Worm (Caenorhabditis elegans) whole organism, young adult: ENCODE measurements around the gene cng-3.

Experiments
- B0035.1 ChIP-seq: sonication (generic microtip); optimal IDR thresholded peaks from 2 replicates; lab custom pipeline; 2016; ENCODE audit warnings: missing genetic modification characterization, mild to moderate bottlenecking, missing compliant biosample characterization, missing genotype, missing genetic modification reagents
- B0261.1 ChIP-seq: sonication (generic microtip); optimal IDR thresholded peaks from 2 replicates; lab custom pipeline; 2016; ENCODE audit warnings: mild to moderate bottlenecking, missing genetic modification characterization, moderate library complexity, missing compliant biosample characterization
- B0336.3 ChIP-seq: fragments of 200-800 bp; sonication (Bioruptor generic); IDR thresholded peaks from 2 replicates; pipeline ENCODE4 v1.3.6; 2022; ENCODE audit warnings: missing genetic modification characterization, missing compliant biosample characterization
- C17E4.6 ChIP-seq: fragments of 200-800 bp; sonication (Bioruptor generic); IDR thresholded peaks from 2 replicates; pipeline ENCODE4 v1.3.6; 2022; ENCODE audit warnings: missing genetic modification reagents, missing genetic modification characterization, missing compliant biosample characterization
- F22D6.2 ChIP-seq: sonication (generic microtip); optimal IDR thresholded peaks from 2 replicates; lab custom pipeline; 2016; ENCODE audit warnings: mild to moderate bottlenecking, missing genetic modification characterization, missing compliant biosample characterization
- F33H1.4 ChIP-seq: fragments of 200-800 bp; sonication (Bioruptor generic); IDR thresholded peaks from 2 replicates; pipeline ENCODE4 v1.3.6; 2022; ENCODE audit warnings: missing genetic modification reagents, missing genetic modification characterization, missing compliant biosample characterization
- F49E8.2 ChIP-seq: sonication (generic microtip); optimal IDR thresholded peaks from 3 replicates; lab custom pipeline; 2017; ENCODE audit warnings: missing genetic modification characterization, mild to moderate bottlenecking, missing compliant biosample characterization, antibody characterized with exemption, moderate library complexity; ENCODE audit not compliant: insufficient read depth
- F52B5.7 ChIP-seq: sonication (generic microtip); optimal IDR thresholded peaks from 2 replicates; lab custom pipeline; 2016; ENCODE audit warnings: mild to moderate bottlenecking, missing genetic modification characterization, missing compliant biosample characterization
- K11D2.4 ChIP-seq: fragments of 200-800 bp; sonication (Bioruptor generic); IDR thresholded peaks from 2 replicates; pipeline ENCODE4 v1.3.6; 2022; ENCODE audit warnings: missing genetic modification reagents, missing genetic modification characterization, missing compliant biosample characterization
- K12H6.12 ChIP-seq: fragments of 200-800 bp; sonication (Bioruptor generic); optimal IDR thresholded peaks from 2 replicates; lab custom pipeline; 2018; ENCODE audit warnings: mild to moderate bottlenecking, missing genetic modification characterization, missing compliant biosample characterization
- Y56A3A.18 ChIP-seq: fragments of 200-800 bp; sonication (Bioruptor generic); IDR thresholded peaks from 2 replicates; pipeline ENCODE4 v1.3.6; 2022; ENCODE audit warnings: missing genetic modification reagents, missing genetic modification characterization, missing compliant biosample characterization
- Y95B8A.8 ChIP-seq: fragments of 200-800 bp; sonication (Bioruptor generic); IDR thresholded peaks from 2 replicates; pipeline ENCODE4 v1.3.6; 2022; ENCODE audit warnings: missing genetic modification reagents, missing genetic modification characterization, missing compliant biosample characterization
- ZK185.1 ChIP-seq: sonication (generic microtip); optimal IDR thresholded peaks from 2 replicates; lab custom pipeline; 2016; ENCODE audit warnings: mild to moderate bottlenecking, missing genetic modification characterization, missing compliant biosample characterization; ENCODE audit not compliant: poor library complexity, severe bottlenecking
- ama-1 ChIP-seq, 3 experiments: fragments of 150-350 bp in 1 of 3; sonication (generic microtip) in 2 of 3; optimal IDR thresholded peaks; 2 replicates each; lab custom pipeline; 2014 to 2018; ENCODE audit warnings: missing biosample characterization in 2 of 3, missing genetic modification characterization in 2 of 3, missing genetic modification reagents in 2 of 3
- aptf-2 ChIP-seq: fragments of 200-800 bp; sonication (Bioruptor generic); conservative IDR thresholded peaks from 2 replicates; pipeline ENCODE4 v1.3.6; 2022; ENCODE audit warnings: missing genetic modification reagents, missing genetic modification characterization, missing compliant biosample characterization
- atf-7 ChIP-seq: sonication (generic microtip); optimal IDR thresholded peaks from 2 replicates; lab custom pipeline; 2017; ENCODE audit warnings: mild to moderate bottlenecking, missing genetic modification characterization, missing compliant biosample characterization
- attf-5 ChIP-seq: fragments of 200-800 bp; sonication (Bioruptor generic); optimal IDR thresholded peaks from 2 replicates; lab custom pipeline; 2018; ENCODE audit warnings: mild to moderate bottlenecking, missing genetic modification characterization, missing compliant biosample characterization
- ccch-3 ChIP-seq: fragments of 200-800 bp; sonication (Bioruptor generic); optimal IDR thresholded peaks from 2 replicates; lab custom pipeline; 2018; ENCODE audit warnings: mild to moderate bottlenecking, missing genetic modification characterization, missing compliant biosample characterization
- cebp-1 ChIP-seq, 2 experiments: fragments of 200-800 bp in 1 of 2; sonication (Bioruptor generic) in 1 of 2; sonication (generic microtip) in 1 of 2; IDR thresholded peaks in 1 of 2; optimal IDR thresholded peaks in 1 of 2; 2 replicates each; pipeline versions ENCODE4 v1.3.6 to Lab custom; 2017 to 2022; ENCODE audit warnings: missing compliant biosample characterization in 2 of 2, missing genetic modification characterization in 2 of 2, mild to moderate bottlenecking in 1 of 2, missing genetic modification reagents in 1 of 2, moderate library complexity in 1 of 2
- ceh-100 ChIP-seq: fragments of 200-800 bp; sonication (Bioruptor generic); IDR thresholded peaks from 2 replicates; pipeline ENCODE4 v1.3.6; 2022; ENCODE audit warnings: missing genetic modification reagents, missing genetic modification characterization, missing compliant biosample characterization
- ceh-40 ChIP-seq: fragments of 200-800 bp; sonication (Bioruptor generic); IDR thresholded peaks from 2 replicates; pipeline ENCODE4 v1.3.6; 2022; ENCODE audit warnings: missing genetic modification characterization, missing compliant biosample characterization
- die-1 ChIP-seq: sonication (generic microtip); optimal IDR thresholded peaks from 2 replicates; lab custom pipeline; 2016; ENCODE audit warnings: missing genotype, mild to moderate bottlenecking, missing genetic modification characterization, missing compliant biosample characterization
- fkh-3 ChIP-seq: sonication (generic microtip); optimal IDR thresholded peaks from 2 replicates; lab custom pipeline; 2016; ENCODE audit warnings: mild to moderate bottlenecking, missing genetic modification characterization, missing compliant biosample characterization
- him-1 ChIP-seq: sonication (generic microtip); optimal IDR thresholded peaks from 2 replicates; lab custom pipeline; 2016; ENCODE audit warnings: missing genotype, missing genetic modification reagents, missing genetic modification characterization, missing compliant biosample characterization
- hlh-26 ChIP-seq: fragments of 200-800 bp; sonication (Bioruptor generic); conservative IDR thresholded peaks from 2 replicates; pipeline ENCODE4 v1.3.6; 2022; ENCODE audit warnings: missing genetic modification reagents, missing genetic modification characterization, missing compliant biosample characterization
- hmg-20 ChIP-seq: fragments of 200-800 bp; sonication (Bioruptor generic); IDR thresholded peaks from 2 replicates; pipeline ENCODE4 v1.3.6; 2022; ENCODE audit warnings: missing genetic modification reagents, missing genetic modification characterization, missing compliant biosample characterization
- hrde-1 ChIP-seq: sonication (generic microtip); optimal IDR thresholded peaks from 2 replicates; lab custom pipeline; 2016; ENCODE audit warnings: missing genetic modification characterization, mild to moderate bottlenecking, missing compliant biosample characterization, moderate library complexity, missing genotype, missing genetic modification reagents, borderline replicate concordance
- let-607 ChIP-seq, 2 experiments: fragments of 200-800 bp in 1 of 2; sonication (Bioruptor generic) in 1 of 2; sonication (generic microtip) in 1 of 2; optimal IDR thresholded peaks; 2 replicates each; lab custom pipeline; 2016 to 2018; ENCODE audit warnings: mild to moderate bottlenecking in 2 of 2, missing compliant biosample characterization in 2 of 2, missing genetic modification characterization in 2 of 2, moderate library complexity in 2 of 2, missing genotype in 1 of 2
- lin-26 ChIP-seq: fragments of 200-800 bp; sonication (Bioruptor generic); IDR thresholded peaks from 2 replicates; pipeline ENCODE4 v1.3.6; 2022; ENCODE audit warnings: missing genetic modification reagents, missing genetic modification characterization, missing compliant biosample characterization
- lin-35 ChIP-seq, 3 experiments: fragments of 150-350 bp in 2 of 3; sonication (generic microtip) in 1 of 3; optimal IDR thresholded peaks; 2 replicates each; lab custom pipeline; 2014 to 2018; ENCODE audit warnings: missing biosample characterization in 3 of 3, missing genetic modification characterization in 3 of 3, missing genetic modification reagents in 3 of 3
- lin-40 ChIP-seq: sonication (generic microtip); optimal IDR thresholded peaks from 2 replicates; lab custom pipeline; 2016; ENCODE audit warnings: missing genetic modification characterization, mild to moderate bottlenecking, missing compliant biosample characterization, missing genotype, missing genetic modification reagents
- lin-54 ChIP-seq: fragments of 200-800 bp; sonication (Bioruptor generic); optimal IDR thresholded peaks from 2 replicates; lab custom pipeline; 2018; ENCODE audit warnings: mild to moderate bottlenecking, missing genetic modification characterization, missing compliant biosample characterization
- lsl-1 ChIP-seq: fragments of 200-800 bp; sonication (Bioruptor generic); optimal IDR thresholded peaks from 2 replicates; lab custom pipeline; 2018; ENCODE audit warnings: mild to moderate bottlenecking, missing genetic modification characterization, moderate library complexity, missing compliant biosample characterization
- mxl-1 ChIP-seq: sonication (generic microtip); optimal IDR thresholded peaks from 2 replicates; lab custom pipeline; 2016; ENCODE audit warnings: missing genetic modification characterization, missing compliant biosample characterization
- nfya-2 ChIP-seq: fragments of 200-800 bp; sonication (Bioruptor generic); IDR thresholded peaks from 2 replicates; pipeline ENCODE4 v1.3.6; 2022; ENCODE audit warnings: missing genetic modification reagents, missing genetic modification characterization, missing compliant biosample characterization
- rec-8 ChIP-seq, 2 experiments: sonication (generic microtip); optimal IDR thresholded peaks; 2 replicates each; lab custom pipeline; 2016; ENCODE audit warnings: mild to moderate bottlenecking in 2 of 2, missing genetic modification characterization in 2 of 2, missing genetic modification reagents in 2 of 2, missing genotype in 2 of 2, missing biosample characterization in 1 of 2, missing compliant biosample characterization in 1 of 2, moderate library complexity in 1 of 2
- repo-1 ChIP-seq: sonication (generic microtip); optimal IDR thresholded peaks from 2 replicates; lab custom pipeline; 2017; ENCODE audit warnings: mild to moderate bottlenecking, missing genetic modification characterization, missing compliant biosample characterization
- snpc-1.1 ChIP-seq: sonication (generic microtip); optimal IDR thresholded peaks from 2 replicates; lab custom pipeline; 2017; ENCODE audit warnings: missing genetic modification characterization, mild to moderate bottlenecking, missing compliant biosample characterization, antibody characterized with exemption, moderate library complexity, missing genotype, missing genetic modification reagents; ENCODE audit not compliant: insufficient read depth
- snpc-4 ChIP-seq, 5 experiments: fragments of 150-350 bp in 1 of 5; sonication (generic microtip) in 4 of 5; optimal IDR thresholded peaks; 2 replicates each; lab custom pipeline; 2014 to 2018; ENCODE audit warnings: missing genetic modification characterization in 5 of 5, missing biosample characterization in 3 of 5, antibody characterized with exemption in 2 of 5, mild to moderate bottlenecking in 2 of 5, missing compliant biosample characterization in 2 of 5, missing genotype in 2 of 5, moderate library complexity in 2 of 5, missing genetic modification reagents in 1 of 5
- tbx-9 ChIP-seq: sonication (generic microtip); optimal IDR thresholded peaks from 2 replicates; lab custom pipeline; 2016; ENCODE audit warnings: borderline replicate concordance, missing genetic modification characterization, inconsistent platforms, missing compliant biosample characterization
- unc-130 ChIP-seq: sonication (generic microtip); optimal IDR thresholded peaks from 2 replicates; lab custom pipeline; 2016; ENCODE audit warnings: missing genetic modification reagents, missing genetic modification characterization, missing compliant biosample characterization
- unc-62 ChIP-seq: fragments of 150-350 bp; optimal IDR thresholded peaks from 2 replicates; lab custom pipeline; 2014; ENCODE audit warnings: missing biosample characterization, missing genetic modification reagents, missing genetic modification characterization
- xnd-1 ChIP-seq: sonication (generic microtip); optimal IDR thresholded peaks from 2 replicates; lab custom pipeline; 2016; ENCODE audit warnings: missing genotype, missing genetic modification reagents, missing genetic modification characterization, missing compliant biosample characterization
- ztf-18 ChIP-seq: sonication (generic microtip); optimal IDR thresholded peaks from 2 replicates; lab custom pipeline; 2016; ENCODE audit warnings: missing genotype, mild to moderate bottlenecking, missing genetic modification characterization, missing compliant biosample characterization
- ztf-26 ChIP-seq: sonication (generic microtip); optimal IDR thresholded peaks from 2 replicates; lab custom pipeline; 2017; ENCODE audit warnings: missing genetic modification characterization, missing compliant biosample characterization

Gene cng-3

ce11 chrIV:9511221-9511638 lies 30.4 kb upstream of the cng-3 start:
- TF ChIP-seq ceh-100 (GFP tag; lab: Robert Waterston, UW): 0 out of 2 replicates have a peak, but pooled peaks have one; percentile 37
- peak; percentile 96 for TF ChIP-seq snpc-4 (GFP tag; optimal IDR thresholded peaks at IDR 0.05; lab: Kevin White, UChicago)
- peak; percentile 97 to 99 (median 98) for TF ChIP-seq snpc-4 (tag; optimal IDR thresholded peaks at IDR 0.05; lab: Kevin White, UChicago)
- TF ChIP-seq nfya-2: no peak
- 0 out of 2 replicates have a peak, but pooled peaks have one; percentile 47 for TF ChIP-seq C17E4.6 (GFP tag; lab: Robert Waterston, UW)
- TF ChIP-seq unc-62: no peak
- TF ChIP-seq mxl-1 (tag; lab: Kevin White, UChicago): no peak
- TF ChIP-seq ama-1 (optimal IDR thresholded peaks at IDR 0.05; lab: Kevin White, UChicago): peak; percentile 79
- TF ChIP-seq ama-1 (GFP tag; optimal IDR thresholded peaks at IDR 0.05; lab: Kevin White, UChicago): no peak
- TF ChIP-seq cebp-1 (GFP tag; IDR thresholded peaks at IDR 0.05; lab: Robert Waterston, UW): no peak
- TF ChIP-seq cebp-1 (tag; optimal IDR thresholded peaks at IDR 0.05; lab: Kevin White, UChicago): peak; percentile 62
- 0 out of 2 replicates have a peak, but pooled peaks have one; percentile 45 for TF ChIP-seq Y95B8A.8 (GFP tag; lab: Robert Waterston, UW)
- TF ChIP-seq F33H1.4: peak; percentile 22; the same call in 1 of the 2 replicates
- TF ChIP-seq B0035.1 (tag; lab: Kevin White, UChicago): no peak
- peak; percentile 36 for TF ChIP-seq lsl-1 (GFP tag; lab: Kevin White, UChicago)
- TF ChIP-seq lin-26 (GFP tag; lab: Robert Waterston, UW): no peak; the same call in 1 of the 2 replicates
- TF ChIP-seq ZK185.1 (tag; lab: Kevin White, UChicago): peak; percentile 54
- TF ChIP-seq let-607 (tag; optimal IDR thresholded peaks at IDR 0.05; lab: Kevin White, UChicago): peak in 1 of 2 experiments; percentile 21
- TF ChIP-seq F52B5.7 (tag; lab: Kevin White, UChicago): peak; percentile 24
- TF ChIP-seq hrde-1 (tag; lab: Kevin White, UChicago): peak; percentile 55
- TF ChIP-seq K11D2.4 (GFP tag; lab: Robert Waterston, UW): 0 out of 2 replicates have a peak, but pooled peaks have one; percentile 18
- TF ChIP-seq xnd-1: peak; percentile 57
- TF ChIP-seq F22D6.2 (tag; lab: Kevin White, UChicago): no peak
- TF ChIP-seq rec-8 (tag; optimal IDR thresholded peaks at IDR 0.05; lab: Kevin White, UChicago): peak in 1 of 2 experiments; percentile 25
- TF ChIP-seq fkh-3: peak; percentile 15
- TF ChIP-seq ceh-40 (GFP tag; lab: Robert Waterston, UW): no peak
- no peak for TF ChIP-seq aptf-2
- TF ChIP-seq atf-7 (tag; lab: Kevin White, UChicago): peak; percentile 56
- peak; percentile 30 for TF ChIP-seq die-1 (tag; lab: Kevin White, UChicago)
- peak; percentile 2 for TF ChIP-seq ztf-18
- peak; percentile 17 for TF ChIP-seq B0261.1 (tag; lab: Kevin White, UChicago)
- TF ChIP-seq lin-40 (tag; lab: Kevin White, UChicago): peak; percentile 88
- TF ChIP-seq K12H6.12 (tag; lab: Kevin White, UChicago): peak; percentile 43
- peak; percentile 46 for TF ChIP-seq lin-54 (GFP tag; lab: Kevin White, UChicago)
- no peak for TF ChIP-seq ccch-3 (GFP tag; lab: Kevin White, UChicago)
- peak; percentile 94 for TF ChIP-seq B0336.3 (GFP tag; lab: Robert Waterston, UW)
- peak in 1 of 3 experiments; percentile 61 for TF ChIP-seq lin-35 (GFP tag; optimal IDR thresholded peaks at IDR 0.05; lab: Kevin White, UChicago)
- peak; percentile 76 for TF ChIP-seq repo-1 (tag; lab: Kevin White, UChicago)
- peak; percentile 89 for TF ChIP-seq snpc-1.1 (tag; lab: Kevin White, UChicago)
- peak; percentile 74; the same call in 1 of the 2 replicates for TF ChIP-seq Y56A3A.18 (GFP tag; lab: Robert Waterston, UW)
- no peak for TF ChIP-seq hlh-26 (GFP tag; lab: Robert Waterston, UW)
- peak; percentile 25 for TF ChIP-seq ztf-26 (tag; lab: Kevin White, UChicago)
- peak; percentile 56 for TF ChIP-seq F49E8.2 (tag; lab: Kevin White, UChicago)
- no peak for TF ChIP-seq hmg-20 (GFP tag; lab: Robert Waterston, UW)
- no peak for TF ChIP-seq unc-130
- TF ChIP-seq tbx-9 (tag; lab: Kevin White, UChicago): no peak
- peak; percentile 47 for TF ChIP-seq attf-5 (GFP tag; lab: Kevin White, UChicago)
- peak; percentile 51 for TF ChIP-seq him-1 (tag; lab: Kevin White, UChicago)
